Fruit fly (Drosophila melanogaster) whole organism, embryonic: ENCODE measurements around the gene Cip4.

Source experiments
- BEAF-32 ChIP-seq: fragments of 200-800 bp; sonication (Bioruptor generic); optimal IDR thresholded peaks from 3 replicates; lab custom pipeline; 2017; ENCODE audit warnings: missing biosample characterization, missing genetic modification characterization, mild to moderate bottlenecking, moderate library complexity, missing genetic modification reagents
- Blimp-1 ChIP-seq: fragments of 200-800 bp; sonication (Bioruptor generic); optimal IDR thresholded peaks from 3 replicates; lab custom pipeline; 2018; ENCODE audit warnings: missing biosample characterization, missing genetic modification characterization, mild to moderate bottlenecking, moderate library complexity, missing genetic modification reagents
- CG10543 ChIP-seq: fragments of 200-800 bp; sonication (Bioruptor generic); optimal IDR thresholded peaks from 3 replicates; lab custom pipeline; 2017; ENCODE audit warnings: missing biosample characterization, mild to moderate bottlenecking, missing genetic modification characterization, moderate library complexity
- CG10979 ChIP-seq: fragments of 200-800 bp; sonication (Bioruptor generic); optimal IDR thresholded peaks from 2 replicates; lab custom pipeline; 2018; ENCODE audit warnings: missing biosample characterization, mild to moderate bottlenecking, missing genetic modification characterization, moderate library complexity
- CG11504 ChIP-seq: fragments of 200-800 bp; sonication (Bioruptor generic); optimal IDR thresholded peaks from 3 replicates; lab custom pipeline; 2019; ENCODE audit warnings: missing biosample characterization, mild to moderate bottlenecking, missing genetic modification characterization, moderate library complexity
- CG17359 ChIP-seq: fragments of 200-800 bp; sonication (Bioruptor generic); optimal IDR thresholded peaks from 3 replicates; lab custom pipeline; 2018; ENCODE audit warnings: missing biosample characterization, mild to moderate bottlenecking, missing genetic modification characterization, moderate library complexity
- CG18262 ChIP-seq: fragments of 200-800 bp; optimal IDR thresholded peaks from 3 replicates; lab custom pipeline; 2019; ENCODE audit warnings: missing biosample characterization, mild to moderate bottlenecking, missing genetic modification characterization, moderate library complexity
- CG2116 ChIP-seq: fragments of 200-800 bp; sonication (Bioruptor generic); optimal IDR thresholded peaks from 3 replicates; lab custom pipeline; 2018; ENCODE audit warnings: missing biosample characterization, mild to moderate bottlenecking, missing genetic modification characterization
- CG2712 ChIP-seq: fragments of 200-800 bp; optimal IDR thresholded peaks from 3 replicates; lab custom pipeline; 2019; ENCODE audit warnings: missing biosample characterization, mild to moderate bottlenecking, missing genetic modification characterization, moderate library complexity
- CG30020 ChIP-seq: fragments of 200-800 bp; optimal IDR thresholded peaks from 2 replicates; lab custom pipeline; 2019; ENCODE audit warnings: missing biosample characterization, mild to moderate bottlenecking, missing genetic modification characterization, moderate library complexity
- CG3065 ChIP-seq: fragments of 200-800 bp; sonication (Bioruptor generic); optimal IDR thresholded peaks from 2 replicates; lab custom pipeline; 2016; ENCODE audit warnings: missing biosample characterization, missing genetic modification characterization
- CG31441 ChIP-seq: fragments of 200-800 bp; sonication (Bioruptor generic); IDR thresholded peaks from 2 replicates; pipeline ENCODE4 v1.3.6; 2022; ENCODE audit warnings: missing biosample characterization, missing genetic modification characterization
- CG34422 ChIP-seq: fragments of 200-800 bp; sonication (Bioruptor generic); IDR thresholded peaks from 3 replicates; pipeline ENCODE4 v1.3.6; 2022; ENCODE audit warnings: missing biosample characterization, missing genetic modification characterization
- CG4730 ChIP-seq: fragments of 200-800 bp; sonication (Bioruptor generic); IDR thresholded peaks from 2 replicates; pipeline ENCODE4 v1.3.6; 2022; ENCODE audit warnings: missing biosample characterization, missing genetic modification characterization
- CG5245 ChIP-seq: fragments of 200-800 bp; sonication (Bioruptor generic); optimal IDR thresholded peaks from 3 replicates; lab custom pipeline; 2016; ENCODE audit warnings: missing biosample characterization, missing genetic modification characterization
- CG6689 ChIP-seq: fragments of 200-800 bp; sonication (Bioruptor generic); IDR thresholded peaks from 2 replicates; pipeline ENCODE4 v1.3.6; 2022; ENCODE audit warnings: missing biosample characterization, missing genetic modification characterization
- CG7839 ChIP-seq: fragments of 200-800 bp; sonication (Bioruptor generic); optimal IDR thresholded peaks from 3 replicates; lab custom pipeline; 2018; ENCODE audit warnings: missing biosample characterization, mild to moderate bottlenecking, missing genetic modification characterization, moderate library complexity
- Dad ChIP-seq: fragments of 200-800 bp; sonication (Bioruptor generic); optimal IDR thresholded peaks from 3 replicates; lab custom pipeline; 2016; ENCODE audit warnings: missing biosample characterization, missing genetic modification characterization
- Drgx ChIP-seq: fragments of 200-800 bp; sonication (Bioruptor generic); IDR thresholded peaks from 2 replicates; pipeline ENCODE4 v1.3.6; 2022; ENCODE audit warnings: missing biosample characterization, missing genetic modification characterization
- E2f2 ChIP-seq: fragments of 200-800 bp; sonication (Bioruptor generic); IDR thresholded peaks from 2 replicates; pipeline ENCODE4 v1.3.6; 2022; ENCODE audit warnings: missing biosample characterization, missing genetic modification characterization
- Ets65A ChIP-seq: fragments of 200-800 bp; sonication (Bioruptor generic); peaks from one replicate; lab custom pipeline; 2016; ENCODE audit warnings: missing biosample characterization, missing genetic modification characterization
- Hr51 ChIP-seq, 2 experiments: fragments of 200-800 bp; sonication (Bioruptor generic); optimal IDR thresholded peaks; 2 replicates in 1 of 2; 3 replicates in 1 of 2; lab custom pipeline; 2016 to 2018; ENCODE audit warnings: missing biosample characterization in 2 of 2, missing genetic modification characterization in 2 of 2, mild to moderate bottlenecking in 1 of 2, moderate library complexity in 1 of 2
- Med ChIP-seq: fragments of 200-800 bp; sonication (Bioruptor generic); peaks from one replicate; lab custom pipeline; 2016; ENCODE audit warnings: missing biosample characterization, missing genetic modification characterization, mild to moderate bottlenecking, inconsistent platforms, moderate library complexity
- Pdp1 ChIP-seq, 2 experiments: fragments of 200-800 bp; sonication (Bioruptor generic); optimal IDR thresholded peaks; 3 replicates each; lab custom pipeline; 2016; ENCODE audit warnings: missing biosample characterization in 2 of 2, missing genetic modification characterization in 2 of 2, mild to moderate bottlenecking in 1 of 2, moderate library complexity in 1 of 2
- Ptx1 ChIP-seq: fragments of 200-800 bp; sonication (Bioruptor generic); IDR thresholded peaks from 2 replicates; pipeline ENCODE4 v1.3.6; 2022; ENCODE audit warnings: missing biosample characterization, missing genetic modification characterization
- Sox102F ChIP-seq: fragments of 200-800 bp; sonication (Bioruptor generic); optimal IDR thresholded peaks from 2 replicates; lab custom pipeline; 2018; ENCODE audit warnings: missing biosample characterization, mild to moderate bottlenecking, missing genetic modification characterization, moderate library complexity
- Xrp1 ChIP-seq: fragments of 200-800 bp; sonication (Bioruptor generic); IDR thresholded peaks from 2 replicates; pipeline ENCODE4 v1.3.6; 2022; ENCODE audit warnings: missing biosample characterization, missing genetic modification characterization
- ac ChIP-seq: fragments of 200-800 bp; sonication (Bioruptor generic); optimal IDR thresholded peaks from 3 replicates; lab custom pipeline; 2017; ENCODE audit warnings: missing biosample characterization, mild to moderate bottlenecking, missing genetic modification characterization
- amos ChIP-seq: fragments of 200-800 bp; sonication (Bioruptor generic); IDR thresholded peaks from 2 replicates; pipeline ENCODE4 v1.3.6; 2022; ENCODE audit warnings: missing biosample characterization, missing genetic modification characterization; ENCODE audit not compliant: partially characterized antibody
- ase ChIP-seq: fragments of 200-800 bp; sonication (Bioruptor generic); IDR thresholded peaks from 3 replicates; pipeline ENCODE4 v1.3.6; 2022; ENCODE audit warnings: missing biosample characterization, missing genetic modification characterization
- bsh ChIP-seq, 2 experiments: fragments of 200-800 bp; sonication (Bioruptor generic); optimal IDR thresholded peaks; 2 replicates each; lab custom pipeline; 2017 to 2018; ENCODE audit warnings: mild to moderate bottlenecking in 2 of 2, missing biosample characterization in 2 of 2, missing genetic modification characterization in 2 of 2, moderate library complexity in 1 of 2
- crol ChIP-seq: fragments of 200-800 bp; sonication (Bioruptor generic); IDR thresholded peaks from 2 replicates; pipeline ENCODE4 v1.3.6; 2022; ENCODE audit warnings: missing biosample characterization, missing genetic modification characterization
- dm ChIP-seq: fragments of 200-800 bp; sonication (Bioruptor generic); optimal IDR thresholded peaks from 3 replicates; lab custom pipeline; 2016; ENCODE audit warnings: missing biosample characterization, missing genetic modification characterization
- dmrt99B ChIP-seq: fragments of 200-800 bp; sonication (Bioruptor generic); optimal IDR thresholded peaks from 2 replicates; lab custom pipeline; 2018; ENCODE audit warnings: missing biosample characterization, mild to moderate bottlenecking, missing genetic modification characterization, moderate library complexity
- esg ChIP-seq: fragments of 200-800 bp; sonication (Bioruptor generic); conservative IDR thresholded peaks from 2 replicates; pipeline ENCODE4 v1.3.6; 2022; ENCODE audit warnings: missing biosample characterization, missing genetic modification characterization
- gem ChIP-seq: fragments of 200-800 bp; sonication (Bioruptor generic); optimal IDR thresholded peaks from 2 replicates; lab custom pipeline; 2019; ENCODE audit warnings: missing biosample characterization, mild to moderate bottlenecking, missing genetic modification characterization, moderate library complexity
- ind ChIP-seq: fragments of 200-800 bp; sonication (Bioruptor generic); optimal IDR thresholded peaks from 3 replicates; lab custom pipeline; 2016; ENCODE audit warnings: missing biosample characterization, missing genetic modification characterization
- lab ChIP-seq: fragments of 200-800 bp; sonication (Bioruptor generic); optimal IDR thresholded peaks from 3 replicates; lab custom pipeline; 2017; ENCODE audit warnings: missing biosample characterization, missing genetic modification characterization, mild to moderate bottlenecking, moderate library complexity, missing genetic modification reagents
- nerfin-2 ChIP-seq: fragments of 200-800 bp; sonication (Bioruptor generic); IDR thresholded peaks from 2 replicates; pipeline ENCODE4 v1.3.6; 2022; ENCODE audit warnings: missing biosample characterization, missing genetic modification characterization; ENCODE audit not compliant: partially characterized antibody
- nmo ChIP-seq: fragments of 200-800 bp; sonication (Bioruptor generic); optimal IDR thresholded peaks from 2 replicates; lab custom pipeline; 2018; ENCODE audit warnings: missing biosample characterization, mild to moderate bottlenecking, missing genetic modification characterization, moderate library complexity
- org-1 ChIP-seq: fragments of 200-800 bp; sonication (Bioruptor generic); optimal IDR thresholded peaks from 2 replicates; lab custom pipeline; 2017; ENCODE audit warnings: missing biosample characterization, missing genetic modification characterization
- rib ChIP-seq: fragments of 200-800 bp; sonication (Bioruptor generic); IDR thresholded peaks from 2 replicates; pipeline ENCODE4 v1.3.6; 2022; ENCODE audit warnings: missing biosample characterization, missing genetic modification characterization
- sens ChIP-seq: fragments of 200-800 bp; sonication (Bioruptor generic); peaks from one replicate; lab custom pipeline; 2016; ENCODE audit warnings: missing biosample characterization, missing genetic modification characterization
- sens-2 ChIP-seq: fragments of 200-800 bp; sonication (Bioruptor generic); IDR thresholded peaks from 2 replicates; pipeline ENCODE4 v1.3.6; 2022; ENCODE audit warnings: missing biosample characterization, missing genetic modification characterization
- sim ChIP-seq: fragments of 200-800 bp; sonication (Bioruptor generic); IDR thresholded peaks from 2 replicates; pipeline ENCODE4 v1.3.6; 2022; ENCODE audit warnings: missing biosample characterization, missing genetic modification characterization
- sisA ChIP-seq: fragments of 200-800 bp; sonication (Bioruptor generic); IDR thresholded peaks from 2 replicates; pipeline ENCODE4 v1.3.6; 2022; ENCODE audit warnings: missing biosample characterization, missing genetic modification characterization
- vnd ChIP-seq: fragments of 200-800 bp; sonication (Bioruptor generic); IDR thresholded peaks from 3 replicates; pipeline ENCODE4 v1.3.6; 2022; ENCODE audit warnings: missing biosample characterization, missing genetic modification characterization; ENCODE audit not compliant: partially characterized antibody

Cip4 gene

DNA sequence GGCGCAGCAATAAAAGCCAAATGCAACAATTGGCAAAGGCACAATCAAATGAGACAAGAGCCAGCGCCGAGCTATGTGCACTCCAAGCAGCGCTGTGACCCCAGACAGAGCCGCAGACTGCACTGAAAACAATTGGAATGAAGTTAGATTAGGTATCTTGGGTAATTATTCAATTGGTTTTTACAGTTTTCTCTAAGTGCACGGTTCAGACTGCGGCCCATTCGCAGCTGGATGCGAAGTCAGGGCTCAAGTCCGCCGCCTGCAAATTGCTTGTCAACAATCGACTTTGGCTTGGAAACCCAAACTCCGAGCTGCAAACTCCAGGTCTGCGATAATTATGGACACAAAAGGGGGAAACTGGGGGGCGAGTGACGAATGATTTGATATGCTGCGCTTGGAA is 29.7 kb upstream of the Cip4 start:
- TF ChIP-seq lab (GFP tag; lab: Kevin White, UChicago) (no peak), CG30020 (no peak), CG4730 (GFP tag; lab: Robert Waterston, UW) (peak; percentile 18; the same call in 1 of the 2 replicates), Drgx (GFP tag; lab: Robert Waterston, UW) (peak; percentile 53; the same call in 1 of the 2 replicates), sim (GFP tag; lab: Robert Waterston, UW) (no peak)

DNA sequence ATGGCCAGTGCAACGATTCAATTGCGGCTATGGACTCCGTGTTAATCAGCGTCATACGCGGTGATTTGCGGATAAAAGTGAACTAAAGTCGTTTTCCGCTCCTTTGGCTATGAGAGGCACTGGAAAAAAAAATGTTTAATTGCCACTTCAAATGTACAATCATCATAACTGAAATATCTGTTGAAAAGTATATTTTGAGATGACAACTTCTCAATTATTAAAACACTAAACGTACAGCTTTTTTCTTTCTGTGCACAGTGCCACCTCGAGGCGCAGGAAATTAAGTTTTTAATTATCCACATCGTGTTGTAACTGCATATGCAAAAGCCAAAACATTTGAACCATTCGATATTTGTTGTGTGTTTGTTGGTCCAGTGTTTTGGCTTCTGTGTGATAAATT is 28.9 kb upstream of the Cip4 start:
- TF ChIP-seq vnd (GFP tag; lab: Robert Waterston, UW): no peak
- TF ChIP-seq ase (GFP tag; lab: Robert Waterston, UW): 0 out of 3 replicates have a peak, but pooled peaks have one; percentile 5
- TF ChIP-seq Pdp1 (GFP tag; optimal IDR thresholded peaks at IDR 0.05; lab: Kevin White, UChicago): no peak
- peak; percentile 82 for TF ChIP-seq Drgx (GFP tag; lab: Robert Waterston, UW)
- no peak for TF ChIP-seq amos
- no peak for TF ChIP-seq CG3065
- no peak for TF ChIP-seq crol (GFP tag; lab: Robert Waterston, UW)
- TF ChIP-seq ac: no peak
- TF ChIP-seq BEAF-32: no peak
- no peak for TF ChIP-seq CG5245 (GFP tag; lab: Kevin White, UChicago)
- no peak for TF ChIP-seq ind
- no peak for TF ChIP-seq sens-2 (GFP tag; lab: Robert Waterston, UW)

DNA sequence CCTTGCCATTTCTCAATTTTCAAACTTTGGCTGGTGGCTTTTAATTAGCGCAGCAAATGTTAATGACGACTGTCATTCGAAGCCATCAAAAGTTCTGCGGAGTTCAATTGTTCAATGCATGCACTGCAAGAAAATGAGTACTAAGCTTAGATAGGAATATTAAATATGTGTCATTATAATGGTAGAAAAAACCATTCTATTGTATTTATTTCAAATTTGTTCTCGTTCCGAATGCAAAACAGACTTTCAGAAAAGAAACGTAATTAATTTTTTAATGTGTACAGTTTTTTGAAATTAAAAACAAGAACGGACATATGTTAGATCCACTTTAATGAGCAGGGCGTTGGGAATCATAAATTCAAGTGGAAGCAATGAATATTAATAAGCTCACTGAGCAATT is 25.2 kb upstream of the Cip4 start:
- TF ChIP-seq CG2116 (GFP tag; lab: Kevin White, UChicago): no peak
- peak in 1 of 2 experiments; percentile 47 for TF ChIP-seq bsh (GFP tag; optimal IDR thresholded peaks at IDR 0.05; lab: Kevin White, UChicago)
- no peak for TF ChIP-seq CG34422 (GFP tag; lab: Robert Waterston, UW)
- no peak for TF ChIP-seq rib (GFP tag; lab: Robert Waterston, UW)
- TF ChIP-seq CG17359: peak; percentile 3
- TF ChIP-seq Dad (GFP tag; lab: Kevin White, UChicago): no peak
- TF ChIP-seq dmrt99B (tag; lab: Kevin White, UChicago): peak; percentile 33
- TF ChIP-seq gem (tag; lab: Kevin White, UChicago): peak; percentile 1
- TF ChIP-seq CG10979 (tag; lab: Kevin White, UChicago): peak; percentile 1
- TF ChIP-seq nerfin-2: no peak
- TF ChIP-seq Ptx1 (GFP tag; lab: Robert Waterston, UW): 0 out of 2 replicates have a peak, but pooled peaks have one; percentile 29
- TF ChIP-seq sens (GFP tag; lab: Kevin White, UChicago): peak; percentile 51
- TF ChIP-seq CG7839: peak; percentile 1
- no peak for TF ChIP-seq E2f2 (GFP tag; lab: Robert Waterston, UW)
- TF ChIP-seq sisA: 0 out of 2 replicates have a peak, but pooled peaks have one; percentile 19
- TF ChIP-seq Med: peak; percentile 10
- no peak for TF ChIP-seq vnd (GFP tag; lab: Robert Waterston, UW)
- TF ChIP-seq CG6689 (GFP tag; lab: Robert Waterston, UW): 0 out of 2 replicates have a peak, but pooled peaks have one; percentile 15
- peak; percentile 34 for TF ChIP-seq Sox102F (GFP tag; lab: Kevin White, UChicago)
- no peak for TF ChIP-seq CG10543 (GFP tag; lab: Kevin White, UChicago)
- no peak for TF ChIP-seq dm (GFP tag; lab: Kevin White, UChicago)
- TF ChIP-seq nmo (GFP tag; lab: Kevin White, UChicago): peak; percentile 5
- peak; percentile 42 for TF ChIP-seq Blimp-1 (GFP tag; lab: Kevin White, UChicago)
- TF ChIP-seq Ets65A: peak; percentile 62
- no peak for TF ChIP-seq org-1
- TF ChIP-seq CG11504 (tag; lab: Kevin White, UChicago): peak; percentile 46
- peak in 1 of 2 experiments; percentile 38 for TF ChIP-seq Hr51 (GFP tag; optimal IDR thresholded peaks at IDR 0.05; lab: Kevin White, UChicago)
- 0 out of 2 replicates have a peak, but pooled peaks have one; percentile 13 for TF ChIP-seq Xrp1
- peak; percentile 14; the same call in 1 of the 2 replicates for TF ChIP-seq CG31441 (GFP tag; lab: Robert Waterston, UW)
- peak; percentile 17 for TF ChIP-seq CG2712 (tag; lab: Kevin White, UChicago)
- peak; percentile 11 for TF ChIP-seq CG18262 (tag; lab: Kevin White, UChicago)
- 0 out of 2 replicates have a peak, but pooled peaks have one; percentile 11 for TF ChIP-seq esg (GFP tag; lab: Robert Waterston, UW)
